Fruit fly (Drosophila melanogaster): ENCODE measurements around the gene Syx17.

- TF ChIP-seq CG8478 (optimal IDR thresholded peaks at IDR 0.05) (no peak), CTCF (optimal IDR thresholded peaks at IDR 0.05) (no peak)
Measured at dm6 chr3L:4396372-4396771, 6.9 kb upstream of the Syx17 start.

Data from S2 (cell line).